Fruit fly (Drosophila melanogaster) whole organism, prepupa: ENCODE measurements around the gene pico.

ENCODE experiments used
- Blimp-1 ChIP-seq: fragments of 200-800 bp; sonication (Bioruptor generic); optimal IDR thresholded peaks from 3 replicates; lab custom pipeline; 2017; ENCODE audit warnings: missing biosample characterization, missing genetic modification characterization, mild to moderate bottlenecking, moderate library complexity, missing genetic modification reagents
- CG10631 ChIP-seq: fragments of 200-800 bp; sonication (Bioruptor generic); optimal IDR thresholded peaks from 2 replicates; lab custom pipeline; 2016; ENCODE audit warnings: missing biosample characterization, missing genetic modification characterization
- CG11294 ChIP-seq: fragments of 200-800 bp; sonication (Bioruptor generic); IDR thresholded peaks from 2 replicates; pipeline ENCODE4 v1.3.6; 2022; ENCODE audit warnings: missing biosample characterization, missing genetic modification characterization
- CG11762 ChIP-seq: fragments of 200-800 bp; sonication (Bioruptor generic); optimal IDR thresholded peaks from 3 replicates; lab custom pipeline; 2016; ENCODE audit warnings: missing biosample characterization, missing genetic modification characterization; ENCODE audit not compliant: insufficient read depth
- CG15336 ChIP-seq: fragments of 200-800 bp; sonication (Bioruptor generic); IDR thresholded peaks from 2 replicates; pipeline ENCODE4 v1.3.6; 2022; ENCODE audit warnings: missing biosample characterization, missing genetic modification characterization
- CG1621 ChIP-seq: fragments of 200-800 bp; sonication (Bioruptor generic); optimal IDR thresholded peaks from 3 replicates; lab custom pipeline; 2018; ENCODE audit warnings: missing biosample characterization, mild to moderate bottlenecking, missing genetic modification characterization
- CG16779 ChIP-seq: fragments of 200-800 bp; sonication (Bioruptor generic); optimal IDR thresholded peaks from 3 replicates; lab custom pipeline; 2017; ENCODE audit warnings: missing biosample characterization, mild to moderate bottlenecking, missing genetic modification characterization
- CG3032 ChIP-seq: fragments of 200-800 bp; optimal IDR thresholded peaks from 2 replicates; lab custom pipeline; 2019; ENCODE audit warnings: missing biosample characterization, mild to moderate bottlenecking, missing genetic modification characterization, moderate library complexity
- CG31627 ChIP-seq: fragments of 200-800 bp; sonication (Bioruptor generic); optimal IDR thresholded peaks from 3 replicates; lab custom pipeline; 2016; ENCODE audit warnings: missing biosample characterization, missing genetic modification characterization
- CG32006 ChIP-seq: fragments of 200-800 bp; sonication (Bioruptor generic); optimal IDR thresholded peaks from 3 replicates; lab custom pipeline; 2017; ENCODE audit warnings: missing biosample characterization, mild to moderate bottlenecking, missing genetic modification characterization
- CG34406 ChIP-seq: fragments of 200-800 bp; sonication (Bioruptor generic); optimal IDR thresholded peaks from 3 replicates; lab custom pipeline; 2016; ENCODE audit warnings: missing biosample characterization, missing genetic modification characterization
- CG3919 ChIP-seq: fragments of 200-800 bp; sonication (Bioruptor generic); optimal IDR thresholded peaks from 3 replicates; lab custom pipeline; 2016; ENCODE audit warnings: missing biosample characterization, missing genetic modification characterization
- CG4318 ChIP-seq: fragments of 200-800 bp; sonication (Bioruptor generic); optimal IDR thresholded peaks from 3 replicates; lab custom pipeline; 2017; ENCODE audit warnings: missing biosample characterization, mild to moderate bottlenecking, missing genetic modification characterization
- CG6163 ChIP-seq: fragments of 200-800 bp; sonication (Bioruptor generic); IDR thresholded peaks from 3 replicates; pipeline ENCODE4 v1.3.6; 2022; ENCODE audit warnings: missing biosample characterization, missing genetic modification characterization
- CG6276 ChIP-seq: fragments of 200-800 bp; sonication (Bioruptor generic); optimal IDR thresholded peaks from 2 replicates; lab custom pipeline; 2017; ENCODE audit warnings: missing biosample characterization, mild to moderate bottlenecking, missing genetic modification characterization
- CG6792 ChIP-seq: fragments of 200-800 bp; sonication (Bioruptor generic); optimal IDR thresholded peaks from 3 replicates; lab custom pipeline; 2016; ENCODE audit warnings: missing biosample characterization, missing genetic modification characterization
- CG7368 ChIP-seq: fragments of 200-800 bp; sonication (Bioruptor generic); optimal IDR thresholded peaks from 3 replicates; lab custom pipeline; 2016; ENCODE audit warnings: missing biosample characterization, missing genetic modification characterization
- CG8632 ChIP-seq: fragments of 200-800 bp; sonication (Bioruptor generic); optimal IDR thresholded peaks from 3 replicates; lab custom pipeline; 2016; ENCODE audit warnings: missing biosample characterization, missing genetic modification characterization
- CG9139 ChIP-seq: fragments of 200-800 bp; sonication (Bioruptor generic); optimal IDR thresholded peaks from 3 replicates; lab custom pipeline; 2017; ENCODE audit warnings: missing biosample characterization, mild to moderate bottlenecking, missing genetic modification characterization
- Eip78C ChIP-seq: fragments of 200-800 bp; sonication (Bioruptor generic); peaks from one replicate; lab custom pipeline; 2016; ENCODE audit warnings: missing biosample characterization, missing genetic modification characterization
- Eip93F ChIP-seq: fragments of 200-800 bp; sonication (Bioruptor generic); optimal IDR thresholded peaks from 2 replicates; lab custom pipeline; 2016; ENCODE audit warnings: missing biosample characterization, mild to moderate bottlenecking, missing genetic modification characterization
- Ets21C ChIP-seq: fragments of 200-800 bp; sonication (Bioruptor generic); optimal IDR thresholded peaks from 3 replicates; lab custom pipeline; 2016; ENCODE audit warnings: missing biosample characterization, missing genetic modification characterization
- Ets96B ChIP-seq: fragments of 200-800 bp; optimal IDR thresholded peaks from 2 replicates; lab custom pipeline; 2019; ENCODE audit warnings: missing biosample characterization, mild to moderate bottlenecking, missing genetic modification characterization, moderate library complexity
- Hr38 ChIP-seq: sonication (Bioruptor generic); optimal IDR thresholded peaks from 2 replicates; lab custom pipeline; 2016; ENCODE audit warnings: missing biosample characterization, missing genetic modification characterization
- Hr4 ChIP-seq: fragments of 200-800 bp; sonication (Bioruptor generic); optimal IDR thresholded peaks from 3 replicates; lab custom pipeline; 2016; ENCODE audit warnings: missing biosample characterization, missing genetic modification characterization
- Lpt ChIP-seq: fragments of 200-800 bp; sonication (Bioruptor generic); optimal IDR thresholded peaks from 3 replicates; lab custom pipeline; 2016; ENCODE audit warnings: missing biosample characterization, missing genetic modification characterization
- Met ChIP-seq: fragments of 200-800 bp; sonication (Bioruptor generic); optimal IDR thresholded peaks from 3 replicates; lab custom pipeline; 2016; ENCODE audit warnings: missing biosample characterization, missing genetic modification characterization
- OdsH ChIP-seq: fragments of 200-800 bp; sonication (Bioruptor generic); optimal IDR thresholded peaks from 3 replicates; lab custom pipeline; 2016; ENCODE audit warnings: missing biosample characterization, missing genetic modification characterization
- Smox ChIP-seq: fragments of 200-800 bp; sonication (Bioruptor generic); optimal IDR thresholded peaks from 3 replicates; lab custom pipeline; 2016; ENCODE audit warnings: missing biosample characterization, missing genetic modification characterization
- Sox102F ChIP-seq: fragments of 200-800 bp; sonication (Bioruptor generic); optimal IDR thresholded peaks from 2 replicates; lab custom pipeline; 2016; ENCODE audit warnings: missing biosample characterization, mild to moderate bottlenecking, missing genetic modification characterization
- Sox15 ChIP-seq: fragments of 200-800 bp; sonication (Bioruptor generic); optimal IDR thresholded peaks from 3 replicates; lab custom pipeline; 2016; ENCODE audit warnings: missing biosample characterization, missing genetic modification characterization
- achi ChIP-seq: fragments of 200-800 bp; sonication (Bioruptor generic); optimal IDR thresholded peaks from 3 replicates; lab custom pipeline; 2016; ENCODE audit warnings: missing biosample characterization, missing genetic modification characterization
- acj6 ChIP-seq: fragments of 200-800 bp; sonication (Bioruptor generic); optimal IDR thresholded peaks from 3 replicates; lab custom pipeline; 2016; ENCODE audit warnings: missing biosample characterization, missing genetic modification characterization
- cyc ChIP-seq: fragments of 200-800 bp; sonication (Bioruptor generic); optimal IDR thresholded peaks from 3 replicates; lab custom pipeline; 2016; ENCODE audit warnings: missing biosample characterization, missing genetic modification characterization
- dac ChIP-seq: fragments of 200-800 bp; sonication (Bioruptor generic); optimal IDR thresholded peaks from 2 replicates; lab custom pipeline; 2017; ENCODE audit warnings: missing biosample characterization, mild to moderate bottlenecking, missing genetic modification characterization
- dsx ChIP-seq: fragments of 200-800 bp; optimal IDR thresholded peaks from 3 replicates; lab custom pipeline; 2019; ENCODE audit warnings: missing biosample characterization, mild to moderate bottlenecking, missing genetic modification characterization, moderate library complexity; ENCODE audit not compliant: poor library complexity, severe bottlenecking
- esn ChIP-seq: fragments of 200-800 bp; sonication (Bioruptor generic); optimal IDR thresholded peaks from 2 replicates; lab custom pipeline; 2016; ENCODE audit warnings: missing biosample characterization, mild to moderate bottlenecking, missing genetic modification characterization, moderate library complexity
- fd59A ChIP-seq: fragments of 200-800 bp; sonication (Bioruptor generic); optimal IDR thresholded peaks from 2 replicates; lab custom pipeline; 2017; ENCODE audit warnings: missing biosample characterization, mild to moderate bottlenecking, missing genetic modification characterization, missing genetic modification reagents
- net ChIP-seq: fragments of 200-800 bp; sonication (Bioruptor generic); optimal IDR thresholded peaks from 3 replicates; lab custom pipeline; 2016; ENCODE audit warnings: missing biosample characterization, missing genetic modification characterization
- pdm3 ChIP-seq: fragments of 200-800 bp; sonication (Bioruptor generic); optimal IDR thresholded peaks from 3 replicates; lab custom pipeline; 2016; ENCODE audit warnings: missing biosample characterization, missing genetic modification characterization
- salr ChIP-seq, 2 experiments: fragments of 200-800 bp; sonication (Bioruptor generic); optimal IDR thresholded peaks; 3 replicates each; lab custom pipeline; 2016 to 2018; ENCODE audit warnings: missing biosample characterization in 2 of 2, missing genetic modification characterization in 2 of 2, mild to moderate bottlenecking in 1 of 2
- svp ChIP-seq: fragments of 200-800 bp; sonication (Bioruptor generic); peaks from one replicate; lab custom pipeline; 2016; ENCODE audit warnings: missing biosample characterization, missing genetic modification characterization
- vri ChIP-seq: fragments of 200-800 bp; sonication (Bioruptor generic); optimal IDR thresholded peaks from 3 replicates; lab custom pipeline; 2016; ENCODE audit warnings: missing biosample characterization, mild to moderate bottlenecking, missing genetic modification characterization

The pico gene

DNA sequence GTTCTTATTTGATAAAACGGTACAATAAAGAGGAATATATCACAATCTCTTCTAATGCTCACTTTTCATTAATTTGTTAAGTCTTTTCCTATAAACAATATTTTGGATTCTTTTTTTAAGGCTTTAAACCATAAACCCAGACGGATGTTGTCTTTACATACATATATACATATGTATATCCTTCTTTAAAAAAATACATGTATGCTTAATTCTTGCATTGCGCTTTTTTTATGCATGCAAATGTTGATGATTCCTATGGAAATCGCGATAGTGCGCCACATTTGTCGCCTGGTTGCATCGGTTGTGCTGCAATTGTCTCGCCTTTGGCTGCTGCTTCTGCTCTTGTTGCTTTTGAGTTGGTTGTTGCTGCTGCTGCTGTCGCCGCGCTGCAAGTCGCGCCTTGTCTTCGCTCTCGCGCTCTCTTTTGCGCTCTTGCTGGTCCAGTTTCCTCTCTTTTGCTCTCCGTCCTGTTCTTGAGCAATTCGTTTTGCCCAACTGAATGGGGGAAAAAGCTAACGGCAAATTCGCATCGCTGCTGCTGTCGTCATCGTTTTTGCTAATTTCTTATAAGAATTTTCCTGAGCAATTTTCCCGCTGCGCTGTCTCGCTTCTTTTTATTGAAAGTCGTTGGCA lies 25.1 kb upstream of the pico start (continued):
- TF ChIP-seq CG6792 (GFP tag; lab: Kevin White, UChicago) = peak; percentile 84
- TF ChIP-seq CG32006 (GFP tag; lab: Kevin White, UChicago) = peak; percentile 89
- peak; percentile 70 for TF ChIP-seq CG1621 (tag; lab: Kevin White, UChicago)
- peak; percentile 87 for TF ChIP-seq OdsH (GFP tag; lab: Kevin White, UChicago)
- peak; percentile 52; the same call in 1 of the 2 replicates for TF ChIP-seq CG11294 (GFP tag; lab: Robert Waterston, UW)
- TF ChIP-seq Sox15 (GFP tag; lab: Kevin White, UChicago) = peak; percentile 77
- peak; percentile 81 for TF ChIP-seq CG4318 (GFP tag; lab: Kevin White, UChicago)
- peak; percentile 86 for TF ChIP-seq esn (GFP tag; lab: Kevin White, UChicago)
- peak; percentile 76 for TF ChIP-seq Ets96B (tag; lab: Kevin White, UChicago)
- TF ChIP-seq CG9139 (GFP tag; lab: Kevin White, UChicago) = peak; percentile 71
- peak; percentile 71 for TF ChIP-seq dsx (GFP tag; lab: Kevin White, UChicago)
- TF ChIP-seq CG7368 (GFP tag; lab: Kevin White, UChicago) = peak; percentile 71
- TF ChIP-seq Blimp-1 (GFP tag; lab: Kevin White, UChicago) = peak; percentile 60
- peak; percentile 42; the same call in 2 of the 3 replicates for TF ChIP-seq CG6163
- peak; percentile 80 for TF ChIP-seq Sox102F (GFP tag; lab: Kevin White, UChicago)
- TF ChIP-seq CG31627 = peak; percentile 70
- TF ChIP-seq CG3919 (GFP tag; lab: Kevin White, UChicago) = peak; percentile 87
- peak; percentile 58 for TF ChIP-seq dac (GFP tag; lab: Kevin White, UChicago)

DNA sequence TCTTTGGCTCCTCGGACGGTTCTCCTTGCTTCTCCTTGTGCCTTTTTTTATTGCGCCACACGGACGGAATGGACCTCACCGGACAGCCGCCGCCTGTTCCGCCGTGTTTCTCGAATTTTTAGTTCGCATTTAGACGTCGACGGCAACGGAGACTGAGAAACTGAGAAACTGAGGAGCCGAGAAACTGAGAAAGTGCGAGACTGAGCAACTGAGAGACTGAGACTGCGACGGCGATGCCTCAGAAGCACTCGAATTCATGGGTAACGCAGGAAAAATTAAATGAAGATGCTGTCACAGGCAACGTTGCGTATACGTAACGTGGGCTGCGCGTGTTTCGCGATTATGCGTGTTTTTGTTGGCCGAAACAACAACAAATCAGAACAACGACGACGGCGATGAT lies 23.8 kb upstream of the pico start:
- TF ChIP-seq svp (GFP tag; lab: Kevin White, UChicago) (peak; percentile 19), Met (GFP tag; lab: Kevin White, UChicago) (no peak)

DNA sequence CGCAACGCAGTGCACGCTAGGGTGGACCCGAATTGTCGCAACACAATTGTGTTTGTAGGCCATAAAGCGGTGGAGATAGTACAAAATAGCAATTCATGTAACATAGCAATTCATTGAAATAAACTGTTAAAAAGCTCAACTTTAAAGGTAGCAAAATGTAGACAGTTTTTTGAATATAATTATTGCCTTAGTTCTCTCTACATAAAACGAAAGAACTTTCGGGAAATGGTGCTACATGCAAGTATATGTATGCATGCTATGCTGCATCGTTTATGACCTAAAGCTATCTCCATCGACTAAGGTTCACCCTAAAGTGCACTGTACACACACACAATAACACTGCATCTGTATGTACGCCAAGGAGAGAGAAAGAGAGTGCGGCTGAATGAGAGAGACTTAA lies 23.2 kb upstream of the pico start:
- peak; percentile 79 for TF ChIP-seq Ets21C (GFP tag; lab: Kevin White, UChicago)
- peak; percentile 89 for TF ChIP-seq CG4318 (GFP tag; lab: Kevin White, UChicago)
- TF ChIP-seq Sox102F (GFP tag; lab: Kevin White, UChicago) = peak; percentile 88
- TF ChIP-seq Eip78C (GFP tag; lab: Kevin White, UChicago) = peak; percentile 98
- peak; percentile 18 for TF ChIP-seq Hr38 (GFP tag; lab: Kevin White, UChicago)
- TF ChIP-seq CG11294 (GFP tag; lab: Robert Waterston, UW) = peak; percentile 80
- TF ChIP-seq Met (GFP tag; lab: Kevin White, UChicago) = peak; percentile 88
- peak; percentile 85 for TF ChIP-seq svp (GFP tag; lab: Kevin White, UChicago)
- peak; percentile 94 for TF ChIP-seq fd59A (GFP tag; lab: Kevin White, UChicago)
- TF ChIP-seq Eip93F = peak; percentile 56
- peak; percentile 76 to 95 for TF ChIP-seq salr (GFP tag; optimal IDR thresholded peaks at IDR 0.05; lab: Kevin White, UChicago)
- peak; percentile 86 for TF ChIP-seq dsx (GFP tag; lab: Kevin White, UChicago)
- peak; percentile 91 for TF ChIP-seq acj6 (GFP tag; lab: Kevin White, UChicago)
- peak; percentile 86 for TF ChIP-seq cyc
- TF ChIP-seq CG6276 (GFP tag; lab: Kevin White, UChicago) = peak; percentile 96
- TF ChIP-seq CG10631 (GFP tag; lab: Kevin White, UChicago) = peak; percentile 94
- peak; percentile 92 for TF ChIP-seq CG34406 (GFP tag; lab: Kevin White, UChicago)
- TF ChIP-seq OdsH (GFP tag; lab: Kevin White, UChicago) = peak; percentile 94
- TF ChIP-seq CG32006 (GFP tag; lab: Kevin White, UChicago) = peak; percentile 96
- peak; percentile 66 for TF ChIP-seq vri (GFP tag; lab: Kevin White, UChicago)
- peak; percentile 86 for TF ChIP-seq CG31627
- peak; percentile 96 for TF ChIP-seq CG15336 (GFP tag; lab: Robert Waterston, UW)
- TF ChIP-seq Sox15 (GFP tag; lab: Kevin White, UChicago) = peak; percentile 84
- peak; percentile 94 for TF ChIP-seq Ets96B (tag; lab: Kevin White, UChicago)
- peak; percentile 95 for TF ChIP-seq CG11762 (GFP tag; lab: Kevin White, UChicago)
- TF ChIP-seq Hr4 (GFP tag; lab: Kevin White, UChicago) = peak; percentile 94
- peak; percentile 92 for TF ChIP-seq CG6792 (GFP tag; lab: Kevin White, UChicago)
- TF ChIP-seq net (GFP tag; lab: Kevin White, UChicago) = peak; percentile 94
- TF ChIP-seq CG8632 = peak; percentile 92
- TF ChIP-seq CG3032 (tag; lab: Kevin White, UChicago) = peak; percentile 92
- TF ChIP-seq CG6163 = peak; percentile 87
- peak; percentile 84 for TF ChIP-seq Smox
- peak; percentile 94 for TF ChIP-seq CG3919 (GFP tag; lab: Kevin White, UChicago)
- TF ChIP-seq Lpt (GFP tag; lab: Kevin White, UChicago) = peak; percentile 92
- peak; percentile 95 for TF ChIP-seq pdm3 (GFP tag; lab: Kevin White, UChicago)
- TF ChIP-seq CG16779 (tag; lab: Kevin White, UChicago) = peak; percentile 93
- peak; percentile 93 for TF ChIP-seq dac (GFP tag; lab: Kevin White, UChicago)
- TF ChIP-seq CG1621 (tag; lab: Kevin White, UChicago) = peak; percentile 91
- TF ChIP-seq achi (GFP tag; lab: Kevin White, UChicago) = peak; percentile 93
